Worm (Caenorhabditis elegans): ENCODE results near the gene nhr-68.

DNA sequence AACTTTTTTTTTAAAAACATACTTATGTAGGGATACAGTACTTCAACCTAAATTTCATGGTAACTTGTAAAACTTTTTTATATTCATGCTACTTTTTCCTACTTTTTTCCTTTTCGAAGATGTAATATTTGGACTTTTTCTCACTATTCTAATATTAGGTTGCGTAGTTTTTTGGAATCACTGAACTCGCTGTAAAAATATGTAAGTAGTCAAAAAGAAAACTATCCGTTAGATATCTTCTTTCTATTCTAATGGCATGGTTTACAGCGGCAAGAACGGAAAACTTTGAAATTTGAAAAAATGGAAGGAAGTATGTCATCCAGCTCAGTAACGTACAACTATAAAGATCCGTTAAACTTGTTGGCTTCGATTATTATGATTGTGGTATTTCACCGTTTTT, 16.2 kb downstream of the nhr-68 start, which contains the start of gene srx-82:
- TF ChIP-seq mep-1 (tag; optimal IDR thresholded peaks at IDR 0.05), result no peak
- TF ChIP-seq lsy-2 (tag; optimal IDR thresholded peaks at IDR 0.05), result no peak
- TF ChIP-seq ztf-11 (tag; optimal IDR thresholded peaks at IDR 0.05), result no peak
- TF ChIP-seq nhr-2 (tag; optimal IDR thresholded peaks at IDR 0.05), result no peak
- TF ChIP-seq blmp-1 (tag; optimal IDR thresholded peaks at IDR 0.05), result no peak
- TF ChIP-seq sptf-1 (tag; optimal IDR thresholded peaks at IDR 0.05), result no peak

Measured in whole organism, mixed stage, embryonic.